Fruit fly (Drosophila melanogaster) whole organism, embryonic: ENCODE data around the gene cno.
A peak's percentile ranks its signal among the peaks of the same experiment; 100 is the strongest.

ENCODE experiments used
- BEAF-32 ChIP-seq: fragments of 200-800 bp; sonication (Bioruptor generic); optimal IDR thresholded peaks from 3 replicates; lab custom pipeline; 2017; ENCODE audit warnings: missing biosample characterization, missing genetic modification characterization, mild to moderate bottlenecking, moderate library complexity, missing genetic modification reagents
- CG10267 ChIP-seq: fragments of 200-800 bp; sonication (Bioruptor generic); optimal IDR thresholded peaks from 2 replicates; lab custom pipeline; 2018; ENCODE audit warnings: missing biosample characterization, mild to moderate bottlenecking, missing genetic modification characterization, moderate library complexity
- CG10565 ChIP-seq: fragments of 200-800 bp; sonication (Bioruptor generic); optimal IDR thresholded peaks from 3 replicates; lab custom pipeline; 2016; ENCODE audit warnings: missing biosample characterization, mild to moderate bottlenecking, missing genetic modification characterization
- CG11085 ChIP-seq: fragments of 200-800 bp; sonication (Bioruptor generic); IDR thresholded peaks from 2 replicates; pipeline ENCODE4 v1.3.6; 2022; ENCODE audit warnings: missing biosample characterization, missing genetic modification characterization
- CG14710 ChIP-seq: fragments of 200-800 bp; sonication (Bioruptor generic); optimal IDR thresholded peaks from 3 replicates; lab custom pipeline; 2019; ENCODE audit warnings: missing biosample characterization, mild to moderate bottlenecking, missing genetic modification characterization, moderate library complexity
- CG14965 ChIP-seq: fragments of 200-800 bp; sonication (Bioruptor generic); optimal IDR thresholded peaks from 2 replicates; lab custom pipeline; 2016; ENCODE audit warnings: missing biosample characterization, missing genetic modification characterization, borderline replicate concordance
- CG1529 ChIP-seq: fragments of 200-800 bp; sonication (Bioruptor generic); optimal IDR thresholded peaks from 3 replicates; lab custom pipeline; 2018; ENCODE audit warnings: missing biosample characterization, missing genetic modification characterization
- CG15479 ChIP-seq: fragments of 200-800 bp; sonication (Bioruptor generic); optimal IDR thresholded peaks from 3 replicates; lab custom pipeline; 2019; ENCODE audit warnings: missing biosample characterization, mild to moderate bottlenecking, missing genetic modification characterization, moderate library complexity
- CG1603 ChIP-seq: fragments of 200-800 bp; sonication (Bioruptor generic); optimal IDR thresholded peaks from 2 replicates; lab custom pipeline; 2019; ENCODE audit warnings: missing biosample characterization, mild to moderate bottlenecking, missing genetic modification characterization, moderate library complexity
- CG1647 ChIP-seq: fragments of 200-800 bp; sonication (Bioruptor generic); optimal IDR thresholded peaks from 3 replicates; lab custom pipeline; 2016; ENCODE audit warnings: missing biosample characterization, missing genetic modification characterization
- CG18764 ChIP-seq: fragments of 200-800 bp; sonication (Bioruptor generic); optimal IDR thresholded peaks from 3 replicates; lab custom pipeline; 2016; ENCODE audit warnings: missing biosample characterization, missing genetic modification characterization
- CG2712 ChIP-seq: fragments of 200-800 bp; optimal IDR thresholded peaks from 3 replicates; lab custom pipeline; 2019; ENCODE audit warnings: missing biosample characterization, mild to moderate bottlenecking, missing genetic modification characterization, moderate library complexity
- CG3163 ChIP-seq: fragments of 200-800 bp; sonication (Bioruptor generic); optimal IDR thresholded peaks from 3 replicates; lab custom pipeline; 2016; ENCODE audit warnings: missing biosample characterization, missing genetic modification characterization
- CG3847 ChIP-seq: fragments of 200-800 bp; sonication (Bioruptor generic); IDR thresholded peaks from 2 replicates; pipeline ENCODE4 v1.3.6; 2022; ENCODE audit warnings: missing biosample characterization, missing genetic modification characterization
- CG4854 ChIP-seq: fragments of 200-800 bp; sonication (Bioruptor generic); optimal IDR thresholded peaks from 2 replicates; lab custom pipeline; 2016; ENCODE audit warnings: missing biosample characterization, missing genetic modification characterization, inconsistent platforms
- CG6765 ChIP-seq: fragments of 200-800 bp; sonication (Bioruptor generic); optimal IDR thresholded peaks from 3 replicates; lab custom pipeline; 2017; ENCODE audit warnings: missing biosample characterization, mild to moderate bottlenecking, missing genetic modification characterization
- CG8924 ChIP-seq: fragments of 200-800 bp; optimal IDR thresholded peaks from 3 replicates; lab custom pipeline; 2019; ENCODE audit warnings: missing biosample characterization, mild to moderate bottlenecking, missing genetic modification characterization, moderate library complexity
- CG9797 ChIP-seq: fragments of 200-800 bp; sonication (Bioruptor generic); optimal IDR thresholded peaks from 3 replicates; lab custom pipeline; 2018; ENCODE audit warnings: missing biosample characterization, mild to moderate bottlenecking, missing genetic modification characterization
- CrebB ChIP-seq: fragments of 200-800 bp; sonication (Bioruptor generic); optimal IDR thresholded peaks from 3 replicates; lab custom pipeline; 2018; ENCODE audit warnings: missing biosample characterization, mild to moderate bottlenecking, missing genetic modification characterization
- Dip2 ChIP-seq: fragments of 200-800 bp; sonication (Bioruptor generic); IDR thresholded peaks from 2 replicates; pipeline ENCODE4 v1.3.6; 2022; ENCODE audit warnings: missing biosample characterization, missing genetic modification characterization
- Dref ChIP-seq: fragments of 200-800 bp; sonication (Bioruptor generic); IDR thresholded peaks from 2 replicates; pipeline ENCODE4 v1.3.6; 2022; ENCODE audit warnings: missing biosample characterization, missing genetic modification characterization
- Ets97D ChIP-seq: fragments of 200-800 bp; sonication (Bioruptor generic); optimal IDR thresholded peaks from 3 replicates; lab custom pipeline; 2016; ENCODE audit warnings: missing biosample characterization, missing genetic modification characterization
- H2.0 ChIP-seq: fragments of 200-800 bp; sonication (Bioruptor generic); IDR thresholded peaks from 2 replicates; pipeline ENCODE4 v1.3.6; 2022; ENCODE audit warnings: missing biosample characterization, missing genetic modification characterization
- HLH3B ChIP-seq: fragments of 200-800 bp; sonication (Bioruptor generic); IDR thresholded peaks from 2 replicates; pipeline ENCODE4 v1.3.6; 2022; ENCODE audit warnings: missing biosample characterization, missing genetic modification characterization
- Hand ChIP-seq: fragments of 200-800 bp; sonication (Bioruptor generic); optimal IDR thresholded peaks from 2 replicates; lab custom pipeline; 2017; ENCODE audit warnings: mild to moderate bottlenecking, missing biosample characterization, missing genetic modification reagents, missing genetic modification characterization
- Hmx ChIP-seq: fragments of 200-800 bp; sonication (Bioruptor generic); optimal IDR thresholded peaks from 2 replicates; lab custom pipeline; 2016; ENCODE audit warnings: missing biosample characterization, missing genetic modification characterization
- Hr39 ChIP-seq: fragments of >200 bp; optimal IDR thresholded peaks from 2 replicates; lab custom pipeline; 2017
- Lim3 ChIP-seq: fragments of 200-800 bp; sonication (Bioruptor generic); IDR thresholded peaks from 2 replicates; pipeline ENCODE4 v1.3.6; 2022; ENCODE audit warnings: missing biosample characterization, missing genetic modification characterization
- NK7.1 ChIP-seq: fragments of 200-800 bp; sonication (Bioruptor generic); optimal IDR thresholded peaks from 3 replicates; lab custom pipeline; 2016; ENCODE audit warnings: missing biosample characterization, missing genetic modification characterization
- Rx ChIP-seq: fragments of 200-800 bp; sonication (Bioruptor generic); IDR thresholded peaks from 2 replicates; pipeline ENCODE4 v1.3.6; 2022; ENCODE audit warnings: missing biosample characterization, missing genetic modification characterization
- TFAM ChIP-seq: fragments of 200-800 bp; sonication (Bioruptor generic); optimal IDR thresholded peaks from 2 replicates; lab custom pipeline; 2017; ENCODE audit warnings: missing biosample characterization, missing genetic modification characterization, inconsistent platforms
- Tbp ChIP-seq: fragments of >200 bp; optimal IDR thresholded peaks from 2 replicates; lab custom pipeline; 2018; ENCODE audit warnings: missing biosample characterization, missing genetic modification characterization
- amos ChIP-seq: fragments of 200-800 bp; sonication (Bioruptor generic); IDR thresholded peaks from 2 replicates; pipeline ENCODE4 v1.3.6; 2022; ENCODE audit warnings: missing biosample characterization, missing genetic modification characterization; ENCODE audit not compliant: partially characterized antibody
- aop ChIP-seq: fragments of 200-800 bp; sonication (Bioruptor generic); IDR thresholded peaks from 2 replicates; pipeline ENCODE4 v1.3.6; 2022; ENCODE audit warnings: missing biosample characterization, missing genetic modification characterization
- ara ChIP-seq: fragments of 200-800 bp; sonication (Bioruptor generic); IDR thresholded peaks from 2 replicates; pipeline ENCODE4 v1.3.6; 2022; ENCODE audit warnings: missing biosample characterization, missing genetic modification characterization
- bbx ChIP-seq: fragments of 200-800 bp; sonication (Bioruptor generic); IDR thresholded peaks from 2 replicates; pipeline ENCODE4 v1.3.6; 2022; ENCODE audit warnings: missing biosample characterization, missing genetic modification characterization; ENCODE audit not compliant: partially characterized antibody
- bcd ChIP-seq: fragments of 200-800 bp; sonication (Bioruptor generic); optimal IDR thresholded peaks from 2 replicates; lab custom pipeline; 2017; ENCODE audit warnings: missing biosample characterization, mild to moderate bottlenecking, missing genetic modification characterization
- crol ChIP-seq: fragments of 200-800 bp; sonication (Bioruptor generic); IDR thresholded peaks from 2 replicates; pipeline ENCODE4 v1.3.6; 2022; ENCODE audit warnings: missing biosample characterization, missing genetic modification characterization
- esg ChIP-seq: fragments of 200-800 bp; sonication (Bioruptor generic); conservative IDR thresholded peaks from 2 replicates; pipeline ENCODE4 v1.3.6; 2022; ENCODE audit warnings: missing biosample characterization, missing genetic modification characterization
- kay ChIP-seq: fragments of 200-800 bp; sonication (Bioruptor generic); optimal IDR thresholded peaks from 2 replicates; lab custom pipeline; 2016; ENCODE audit warnings: missing biosample characterization, missing genetic modification characterization
- lilli ChIP-seq: fragments of 200-800 bp; sonication (Bioruptor generic); optimal IDR thresholded peaks from 3 replicates; lab custom pipeline; 2016; ENCODE audit warnings: missing biosample characterization, missing genetic modification characterization
- lmd ChIP-seq: fragments of 200-800 bp; sonication (Bioruptor generic); IDR thresholded peaks from 2 replicates; pipeline ENCODE4 v1.3.6; 2022; ENCODE audit warnings: missing biosample characterization, missing genetic modification characterization
- nerfin-1 ChIP-seq: fragments of 200-800 bp; sonication (Bioruptor generic); optimal IDR thresholded peaks from 3 replicates; lab custom pipeline; 2019; ENCODE audit warnings: missing biosample characterization, mild to moderate bottlenecking, missing genetic modification characterization, moderate library complexity
- pros ChIP-seq: fragments of 200-800 bp; sonication (Bioruptor generic); optimal IDR thresholded peaks from 3 replicates; lab custom pipeline; 2019; ENCODE audit warnings: missing biosample characterization, mild to moderate bottlenecking, missing genetic modification characterization, moderate library complexity
- psq ChIP-seq: fragments of 200-800 bp; sonication (Bioruptor generic); optimal IDR thresholded peaks from 2 replicates; lab custom pipeline; 2017; ENCODE audit warnings: missing biosample characterization, missing genetic modification characterization
- rib ChIP-seq: fragments of 200-800 bp; sonication (Bioruptor generic); IDR thresholded peaks from 2 replicates; pipeline ENCODE4 v1.3.6; 2022; ENCODE audit warnings: missing biosample characterization, missing genetic modification characterization
- sc ChIP-seq, 3 experiments: fragments of >200 bp in 2 of 3; fragments of 200-800 bp in 1 of 3; sonication (Bioruptor generic) in 1 of 3; optimal IDR thresholded peaks; 2 replicates in 2 of 3; 3 replicates in 1 of 3; lab custom pipeline; 2017; ENCODE audit warnings: mild to moderate bottlenecking in 1 of 3, missing biosample characterization in 1 of 3, missing genetic modification characterization in 1 of 3, missing genetic modification reagents in 1 of 3
- stwl ChIP-seq: fragments of 200-800 bp; sonication (Bioruptor generic); optimal IDR thresholded peaks from 3 replicates; lab custom pipeline; 2018; ENCODE audit warnings: missing biosample characterization, mild to moderate bottlenecking, missing genetic modification characterization, moderate library complexity
- tll ChIP-seq, 2 experiments: fragments of 200-800 bp in 1 of 2; fragments of >200 bp in 1 of 2; sonication (Bioruptor generic) in 1 of 2; optimal IDR thresholded peaks; 2 replicates each; lab custom pipeline; 2017 to 2019; ENCODE audit warnings: missing biosample characterization in 2 of 2, missing genetic modification characterization in 2 of 2, mild to moderate bottlenecking in 1 of 2, moderate library complexity in 1 of 2
- trem ChIP-seq: fragments of 200-800 bp; optimal IDR thresholded peaks from 3 replicates; lab custom pipeline; 2019; ENCODE audit warnings: missing biosample characterization, mild to moderate bottlenecking, missing genetic modification characterization, moderate library complexity
- wdn ChIP-seq: fragments of 200-800 bp; sonication (Bioruptor generic); IDR thresholded peaks from 2 replicates; pipeline ENCODE4 v1.3.6; 2022; ENCODE audit warnings: missing biosample characterization, missing genetic modification characterization
- wor ChIP-seq: fragments of 200-800 bp; sonication (Bioruptor generic); IDR thresholded peaks from 2 replicates; pipeline ENCODE4 v1.3.6; 2022; ENCODE audit warnings: missing biosample characterization, missing genetic modification characterization

Gene cno

dm6 chr3R:5125832-5126231 is 91.4 kb downstream of the cno start (continued):
- no peak for TF ChIP-seq Dref (GFP tag; lab: Robert Waterston, UW)
- TF ChIP-seq Dip2 (GFP tag; lab: Robert Waterston, UW): no peak
- no peak for TF ChIP-seq CG14965 (GFP tag; lab: Kevin White, UChicago)
- no peak for TF ChIP-seq rib
- no peak for TF ChIP-seq Hmx (GFP tag; lab: Kevin White, UChicago)
- TF ChIP-seq HLH3B (GFP tag; lab: Robert Waterston, UW): no peak
- no peak for TF ChIP-seq CG9797
- no peak for TF ChIP-seq CG18764 (GFP tag; lab: Kevin White, UChicago)
- TF ChIP-seq CG2712 (tag; lab: Kevin White, UChicago): no peak
- no peak for TF ChIP-seq CG3847 (GFP tag; lab: Robert Waterston, UW)
- no peak for TF ChIP-seq lmd (GFP tag; lab: Robert Waterston, UW)
- TF ChIP-seq lilli (GFP tag; lab: Kevin White, UChicago): no peak
- no peak for TF ChIP-seq wor (GFP tag; lab: Robert Waterston, UW)
- TF ChIP-seq CG1647: no peak
- TF ChIP-seq wdn (GFP tag; lab: Robert Waterston, UW): no peak
- TF ChIP-seq CrebB (tag; lab: Kevin White, UChicago): no peak
- no peak for TF ChIP-seq Tbp (GFP tag; lab: Kevin White, UChicago)
- TF ChIP-seq aop (GFP tag; lab: Robert Waterston, UW): no peak
- no peak for TF ChIP-seq Rx (GFP tag; lab: Robert Waterston, UW)
- TF ChIP-seq CG10565 (GFP tag; lab: Kevin White, UChicago): no peak
- TF ChIP-seq Hr39 (lab: Kevin White, UChicago): no peak
- TF ChIP-seq NK7.1 (GFP tag; lab: Kevin White, UChicago): no peak
- no peak for TF ChIP-seq sc (optimal IDR thresholded peaks at IDR 0.05; lab: Kevin White, UChicago)
- no peak for TF ChIP-seq sc (GFP tag; optimal IDR thresholded peaks at IDR 0.05; lab: Kevin White, UChicago)
- no peak for TF ChIP-seq TFAM (GFP tag; lab: Kevin White, UChicago)
- TF ChIP-seq BEAF-32: no peak
- TF ChIP-seq crol: no peak
- TF ChIP-seq CG6765 (GFP tag; lab: Kevin White, UChicago): no peak
- no peak for TF ChIP-seq CG4854
- no peak for TF ChIP-seq kay (GFP tag; lab: Kevin White, UChicago)
- TF ChIP-seq CG1603 (tag; lab: Kevin White, UChicago): no peak
- TF ChIP-seq CG15479 (GFP tag; lab: Kevin White, UChicago): no peak
- no peak for TF ChIP-seq amos
- TF ChIP-seq esg (GFP tag; lab: Robert Waterston, UW): no peak
- TF ChIP-seq CG11085 (GFP tag; lab: Robert Waterston, UW): no peak
- no peak for TF ChIP-seq psq (GFP tag; lab: Kevin White, UChicago)
- TF ChIP-seq Lim3 (GFP tag; lab: Robert Waterston, UW): no peak
- no peak for TF ChIP-seq tll (GFP tag; optimal IDR thresholded peaks at IDR 0.05; lab: Kevin White, UChicago)
- no peak for TF ChIP-seq ara (GFP tag; lab: Robert Waterston, UW)
- TF ChIP-seq CG3163: no peak
- no peak for TF ChIP-seq CG10267 (tag; lab: Kevin White, UChicago)
- TF ChIP-seq stwl (tag; lab: Kevin White, UChicago): no peak
- peak; percentile 92 for TF ChIP-seq pros
- TF ChIP-seq bbx (GFP tag; lab: Robert Waterston, UW): no peak
- no peak for TF ChIP-seq CG8924 (tag; lab: Kevin White, UChicago)
- peak; percentile 15 for TF ChIP-seq nerfin-1 (tag; lab: Kevin White, UChicago)
- TF ChIP-seq CG1529: no peak
- peak; percentile 45 for TF ChIP-seq trem (tag; lab: Kevin White, UChicago)
- TF ChIP-seq Hand (GFP tag; lab: Kevin White, UChicago): no peak
- no peak for TF ChIP-seq H2.0 (GFP tag; lab: Robert Waterston, UW)
- TF ChIP-seq Ets97D (GFP tag; lab: Kevin White, UChicago): no peak
- TF ChIP-seq bcd (GFP tag; lab: Kevin White, UChicago): no peak
- no peak for TF ChIP-seq CG14710 (tag; lab: Kevin White, UChicago)
